Fruit fly (Drosophila melanogaster) whole organism, wandering third instar larva: Measurements from ENCODE around the gene CG14853.

ENCODE experiments used
- Abd-B ChIP-seq: fragments of >200 bp; optimal IDR thresholded peaks from 2 replicates; lab custom pipeline; 2017; ENCODE audit warnings: missing biosample characterization, missing genetic modification characterization
- CG32264 ChIP-seq: fragments of 200-800 bp; sonication (Bioruptor generic); optimal IDR thresholded peaks from 2 replicates; lab custom pipeline; 2016; ENCODE audit warnings: missing biosample characterization, missing genetic modification characterization
- CG9705 ChIP-seq: fragments of 200-800 bp; sonication (Bioruptor generic); optimal IDR thresholded peaks from 2 replicates; lab custom pipeline; 2018; ENCODE audit warnings: missing biosample characterization, mild to moderate bottlenecking, missing genetic modification characterization
- CrebA ChIP-seq: fragments of 200-800 bp; sonication (Bioruptor generic); optimal IDR thresholded peaks from 2 replicates; lab custom pipeline; 2016; ENCODE audit warnings: missing biosample characterization, mild to moderate bottlenecking, missing genetic modification characterization, borderline replicate concordance
- Dfd ChIP-seq: fragments of >200 bp; optimal IDR thresholded peaks from 2 replicates; lab custom pipeline; 2017; ENCODE audit warnings: missing biosample characterization, missing genetic modification characterization
- Dif ChIP-seq: fragments of 200-275, 200-300 bp; sonication (Bioruptor generic); optimal IDR thresholded peaks from 2 replicates; lab custom pipeline; 2018; ENCODE audit warnings: missing biosample characterization, missing genetic modification characterization; ENCODE audit not compliant: partially characterized antibody
- HLH106 ChIP-seq: fragments of 200-800 bp; optimal IDR thresholded peaks from 3 replicates; lab custom pipeline; 2019; ENCODE audit warnings: missing biosample characterization, mild to moderate bottlenecking, missing genetic modification characterization, moderate library complexity
- Hnf4 ChIP-seq: fragments of 200-800 bp; sonication (Bioruptor generic); optimal IDR thresholded peaks from 2 replicates; lab custom pipeline; 2016; ENCODE audit warnings: missing biosample characterization, mild to moderate bottlenecking, missing genetic modification characterization
- Hr78 ChIP-seq: fragments of >200 bp; optimal IDR thresholded peaks from 2 replicates; lab custom pipeline; 2017; ENCODE audit warnings: missing biosample characterization, missing genetic modification characterization
- Hr83 ChIP-seq: fragments of 200-300 bp; sonication (Bioruptor generic); optimal IDR thresholded peaks from 2 replicates; lab custom pipeline; 2016; ENCODE audit warnings: missing biosample characterization, mild to moderate bottlenecking, missing genetic modification characterization, moderate library complexity; ENCODE audit not compliant: poor library complexity, severe bottlenecking
- Jra ChIP-seq: sonication (Bioruptor generic); optimal IDR thresholded peaks from 2 replicates; lab custom pipeline; 2016; ENCODE audit warnings: missing biosample characterization, missing genetic modification characterization
- Mio ChIP-seq: sonication (Bioruptor generic); optimal IDR thresholded peaks from 2 replicates; lab custom pipeline; 2016; ENCODE audit warnings: missing biosample characterization, missing genetic modification characterization
- Myc ChIP-seq: fragments of >200 bp; optimal IDR thresholded peaks from 2 replicates; lab custom pipeline; 2017
- N ChIP-seq: fragments of >200 bp; optimal IDR thresholded peaks from 2 replicates; lab custom pipeline; 2018; ENCODE audit warnings: missing biosample characterization, missing external identifiers, missing genetic modification characterization
- OdsH ChIP-seq: fragments of 200-800 bp; sonication (Bioruptor generic); optimal IDR thresholded peaks from 2 replicates; lab custom pipeline; 2016; ENCODE audit warnings: missing biosample characterization, mild to moderate bottlenecking, missing genetic modification characterization
- Rel ChIP-seq, 2 experiments: fragments of 200-800 bp; sonication (Bioruptor generic) in 1 of 2; optimal IDR thresholded peaks; 2 replicates in 1 of 2; 3 replicates in 1 of 2; lab custom pipeline; 2016 to 2019; ENCODE audit warnings: mild to moderate bottlenecking in 2 of 2, missing biosample characterization in 2 of 2, missing genetic modification characterization in 2 of 2, moderate library complexity in 1 of 2
- Sp1 ChIP-seq: fragments of 200-800 bp; sonication (Bioruptor generic); optimal IDR thresholded peaks from 3 replicates; lab custom pipeline; 2019; ENCODE audit warnings: missing biosample characterization, mild to moderate bottlenecking, missing genetic modification characterization, moderate library complexity
- Vsx2 ChIP-seq: fragments of 200-300, 225-300 bp; sonication (Bioruptor generic); optimal IDR thresholded peaks from 2 replicates; lab custom pipeline; 2018; ENCODE audit warnings: missing biosample characterization, missing genetic modification characterization; ENCODE audit not compliant: partially characterized antibody
- br ChIP-seq: fragments of 200-800 bp; sonication (Bioruptor generic); optimal IDR thresholded peaks from 2 replicates; lab custom pipeline; 2016; ENCODE audit warnings: missing biosample characterization, missing genetic modification characterization
- dl ChIP-seq, 2 experiments: fragments of 175-275, 200-275 bp in 1 of 2; fragments of 200-275 bp in 1 of 2; sonication (Bioruptor generic); optimal IDR thresholded peaks; lab custom pipeline; 2018; ENCODE audit warnings: mild to moderate bottlenecking in 2 of 2, missing biosample characterization in 2 of 2, missing genetic modification characterization in 2 of 2, moderate library complexity in 2 of 2; ENCODE audit not compliant: partially characterized antibody in 2 of 2, insufficient read depth in 1 of 2
- ey ChIP-seq: fragments of 200-800 bp; sonication (Bioruptor generic); optimal IDR thresholded peaks from 2 replicates; lab custom pipeline; 2016; ENCODE audit warnings: missing biosample characterization, missing genetic modification characterization
- fru ChIP-seq: fragments of 200-800 bp; sonication (Bioruptor generic); optimal IDR thresholded peaks from 3 replicates; lab custom pipeline; 2016; ENCODE audit warnings: missing biosample characterization, mild to moderate bottlenecking, missing genetic modification characterization
- h ChIP-seq: fragments of 200-800 bp; sonication (Bioruptor generic); optimal IDR thresholded peaks from 3 replicates; lab custom pipeline; 2016; ENCODE audit warnings: missing biosample characterization, mild to moderate bottlenecking, missing genetic modification characterization
- lola ChIP-seq: fragments of >200 bp; optimal IDR thresholded peaks from 2 replicates; lab custom pipeline; 2017; ENCODE audit warnings: missing biosample characterization, missing genetic modification characterization
- pan ChIP-seq: fragments of >200 bp; optimal IDR thresholded peaks from 2 replicates; lab custom pipeline; 2017
- psq ChIP-seq: fragments of 200-800 bp; sonication (Bioruptor generic); optimal IDR thresholded peaks from 3 replicates; lab custom pipeline; 2017; ENCODE audit warnings: missing biosample characterization, mild to moderate bottlenecking, missing genetic modification characterization, moderate library complexity
- rgr ChIP-seq: fragments of 200-800 bp; sonication (Bioruptor generic); optimal IDR thresholded peaks from 3 replicates; lab custom pipeline; 2016; ENCODE audit warnings: missing biosample characterization, mild to moderate bottlenecking, missing genetic modification characterization
- sv ChIP-seq: fragments of 200-800 bp; sonication (Bioruptor generic); optimal IDR thresholded peaks from 3 replicates; lab custom pipeline; 2016; ENCODE audit warnings: missing biosample characterization, missing genetic modification characterization
- usp ChIP-seq: fragments of >200 bp; optimal IDR thresholded peaks from 2 replicates; lab custom pipeline; 2017; ENCODE audit warnings: missing biosample characterization, missing genetic modification characterization
- woc ChIP-seq: sonication (Bioruptor generic); optimal IDR thresholded peaks from 2 replicates; lab custom pipeline; 2016; ENCODE audit warnings: missing biosample characterization, mild to moderate bottlenecking, missing genetic modification characterization

The CG14853 gene

DNA sequence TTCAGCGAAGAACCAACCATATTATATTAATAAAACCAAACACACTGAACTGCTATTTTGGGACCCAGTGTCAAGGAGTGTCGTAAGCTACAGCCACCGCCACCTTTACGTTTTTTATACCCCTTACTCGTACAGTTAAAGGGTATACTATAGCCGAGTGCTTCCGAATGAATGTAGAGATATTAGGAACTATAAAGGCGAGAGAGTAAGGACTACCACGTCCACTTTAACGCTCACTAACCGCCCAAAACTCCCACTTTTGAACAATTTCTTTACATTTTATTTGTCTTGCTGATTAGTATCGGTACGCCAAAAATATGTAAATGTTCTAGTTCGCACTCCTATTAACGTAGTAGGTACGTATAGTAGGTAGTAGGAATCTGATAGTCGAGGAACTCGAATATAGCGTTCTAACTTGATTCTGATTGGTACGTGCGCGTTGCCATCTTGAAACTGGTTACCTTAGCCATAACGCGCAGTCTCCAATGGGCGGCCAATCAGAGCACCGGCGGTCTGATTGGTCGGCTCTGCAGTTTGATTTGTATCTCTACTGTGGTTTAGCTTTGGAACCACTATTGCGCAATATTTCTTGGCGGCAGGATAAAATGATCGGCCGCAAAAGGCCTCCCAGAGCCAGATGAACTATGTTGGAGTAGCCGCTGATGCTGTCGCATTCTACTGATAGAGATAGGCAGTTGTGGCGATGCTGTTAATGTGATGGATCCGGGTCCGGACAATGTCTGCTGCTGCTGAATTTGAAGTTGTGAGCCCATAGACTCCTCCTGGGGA is 46.7 kb downstream of the CG14853 start:
- TF ChIP-seq OdsH (GFP tag; lab: Kevin White, UChicago) = peak; percentile 39
- TF ChIP-seq Vsx2 (GFP tag; lab: Kevin White, UChicago) = no peak
- no peak for TF ChIP-seq N
- no peak for TF ChIP-seq CG9705 (GFP tag; lab: Kevin White, UChicago)
- no peak for TF ChIP-seq h
- no peak for TF ChIP-seq Jra (GFP tag; lab: Kevin White, UChicago)
- no peak for TF ChIP-seq Dfd (GFP tag; lab: Kevin White, UChicago)
- no peak for TF ChIP-seq Rel (GFP tag; optimal IDR thresholded peaks at IDR 0.05; lab: Kevin White, UChicago)
- no peak for TF ChIP-seq Rel (tag; optimal IDR thresholded peaks at IDR 0.05; lab: Kevin White, UChicago)
- no peak for TF ChIP-seq Abd-B (GFP tag; lab: Kevin White, UChicago)
- TF ChIP-seq Hnf4 (GFP tag; lab: Kevin White, UChicago) = peak; percentile 22
- no peak for TF ChIP-seq HLH106 (tag; lab: Kevin White, UChicago)
- peak; percentile 18 for TF ChIP-seq ey
- TF ChIP-seq Myc (lab: Kevin White, UChicago) = no peak
- TF ChIP-seq Hr78 (GFP tag; lab: Kevin White, UChicago) = no peak
- no peak for TF ChIP-seq woc (GFP tag; lab: Kevin White, UChicago)
- TF ChIP-seq CG32264 (GFP tag; lab: Kevin White, UChicago) = no peak
- no peak for TF ChIP-seq Dif (GFP tag; lab: Kevin White, UChicago)
- TF ChIP-seq pan = no peak
- no peak for TF ChIP-seq Mio (GFP tag; lab: Kevin White, UChicago)
- TF ChIP-seq br = no peak

DNA sequence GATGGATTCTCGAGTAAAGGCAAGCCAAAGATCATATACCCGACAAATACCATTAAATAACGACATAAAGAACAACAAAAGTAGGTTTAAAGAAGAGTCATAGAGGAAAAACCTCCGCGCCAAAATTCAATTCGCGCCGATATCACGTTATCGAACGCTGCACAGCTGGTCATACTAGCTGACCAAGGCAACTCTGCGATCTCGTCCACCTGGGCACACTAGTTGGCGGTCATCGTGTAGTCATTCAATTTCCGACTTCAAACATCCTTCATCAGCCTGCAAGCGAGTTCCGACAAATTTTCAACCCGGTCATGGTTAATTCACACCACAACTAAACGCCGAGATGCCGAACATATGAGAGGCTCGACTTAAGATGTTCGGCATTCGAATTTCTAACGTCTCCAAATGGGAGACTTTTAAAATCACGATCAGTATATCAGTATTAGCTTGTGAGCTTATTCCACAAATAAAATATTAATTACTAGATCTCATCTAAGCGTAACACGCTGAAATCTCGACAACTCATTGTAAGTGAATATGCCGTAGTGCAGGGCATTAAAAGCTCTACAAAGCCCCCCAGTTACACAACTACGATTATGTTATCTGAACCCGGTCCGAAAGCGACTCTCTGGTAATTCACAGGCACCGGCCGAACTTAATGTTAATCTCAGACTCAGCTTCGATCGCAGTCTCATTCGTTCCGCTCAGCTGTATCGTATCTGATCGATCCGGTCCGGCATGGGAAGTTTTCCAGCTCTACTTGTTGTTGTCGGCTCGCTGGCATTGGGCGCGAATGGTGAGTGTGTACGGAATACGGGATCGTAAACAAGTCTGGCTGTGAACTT is 47.5 kb downstream of the CG14853 start, which contains the start of gene CG3505:
Gene CG3505, plus strand, starts transcription at position 688 of the 845 bp plus-strand sequence.
- peak; percentile 46 for TF ChIP-seq Dif (GFP tag; lab: Kevin White, UChicago)
- TF ChIP-seq Hnf4 (GFP tag; lab: Kevin White, UChicago) = no peak
- TF ChIP-seq OdsH (GFP tag; lab: Kevin White, UChicago) = no peak
- TF ChIP-seq Sp1 = no peak
- peak in 1 of 2 experiments; percentile 5 for TF ChIP-seq dl (GFP tag; optimal IDR thresholded peaks at IDR 0.05; lab: Kevin White, UChicago; ENCODE audit: insufficient read depth in 1 of 2, partially characterized antibody in 2 of 2)
- peak; percentile 1 for TF ChIP-seq Hr83
- peak; percentile 3 for TF ChIP-seq h
- TF ChIP-seq sv (GFP tag; lab: Kevin White, UChicago) = peak; percentile 10
- no peak for TF ChIP-seq psq (GFP tag; lab: Kevin White, UChicago)
- TF ChIP-seq Rel (GFP tag; optimal IDR thresholded peaks at IDR 0.05; lab: Kevin White, UChicago) = no peak
- TF ChIP-seq Rel (tag; optimal IDR thresholded peaks at IDR 0.05; lab: Kevin White, UChicago) = peak; percentile 83
- TF ChIP-seq lola = no peak
- peak; percentile 47 for TF ChIP-seq fru (GFP tag; lab: Kevin White, UChicago)

DNA sequence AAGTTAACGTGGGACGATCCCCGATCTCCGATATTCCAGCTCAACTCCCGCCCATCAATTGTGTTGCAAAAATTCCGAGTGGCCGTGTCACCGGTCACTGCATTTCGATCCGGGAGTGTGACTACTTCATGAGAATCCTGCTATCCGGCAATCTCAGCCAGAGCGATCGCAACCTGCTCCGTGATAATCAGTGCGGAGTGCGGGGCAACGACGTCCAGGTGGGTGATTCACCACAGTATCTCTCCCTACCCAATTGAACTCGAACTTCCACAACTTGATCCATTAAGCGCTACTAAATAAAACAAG is 48.1 kb downstream of the CG14853 start:
- TF ChIP-seq Rel (GFP tag; optimal IDR thresholded peaks at IDR 0.05; lab: Kevin White, UChicago) (no peak), Rel (tag; optimal IDR thresholded peaks at IDR 0.05; lab: Kevin White, UChicago) (peak; percentile 79), Vsx2 (GFP tag; lab: Kevin White, UChicago) (no peak), Myc (lab: Kevin White, UChicago) (no peak)

DNA sequence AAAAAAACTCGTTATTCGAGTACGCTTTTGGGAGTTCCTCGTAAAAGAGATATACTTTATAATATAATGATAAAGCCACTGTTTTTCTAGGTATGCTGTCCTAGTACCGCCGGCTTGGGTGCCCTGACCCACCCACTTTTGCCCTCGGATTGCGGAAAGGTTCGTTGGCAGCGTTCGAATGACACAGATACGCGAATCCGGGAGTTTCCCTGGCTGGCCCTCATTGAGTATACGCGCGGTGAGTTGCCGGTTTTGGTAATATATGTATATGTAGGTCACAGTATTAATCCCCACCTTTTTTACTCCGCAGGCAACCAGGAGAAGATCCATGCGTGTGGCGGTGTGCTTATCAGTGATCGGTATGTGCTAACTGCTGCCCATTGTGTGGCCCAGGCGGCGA is 48.7 kb downstream of the CG14853 start:
- TF ChIP-seq Rel (GFP tag; optimal IDR thresholded peaks at IDR 0.05; lab: Kevin White, UChicago) (no peak), Rel (tag; optimal IDR thresholded peaks at IDR 0.05; lab: Kevin White, UChicago) (peak; percentile 95), rgr (GFP tag; lab: Kevin White, UChicago) (no peak), CG9705 (GFP tag; lab: Kevin White, UChicago) (no peak), lola (no peak), Abd-B (GFP tag; lab: Kevin White, UChicago) (no peak), usp (GFP tag; lab: Kevin White, UChicago) (no peak), CrebA (GFP tag; lab: Kevin White, UChicago) (no peak)
